Fruit fly (Drosophila melanogaster): ENCODE results near the gene D19A.

The D19A gene

DNA sequence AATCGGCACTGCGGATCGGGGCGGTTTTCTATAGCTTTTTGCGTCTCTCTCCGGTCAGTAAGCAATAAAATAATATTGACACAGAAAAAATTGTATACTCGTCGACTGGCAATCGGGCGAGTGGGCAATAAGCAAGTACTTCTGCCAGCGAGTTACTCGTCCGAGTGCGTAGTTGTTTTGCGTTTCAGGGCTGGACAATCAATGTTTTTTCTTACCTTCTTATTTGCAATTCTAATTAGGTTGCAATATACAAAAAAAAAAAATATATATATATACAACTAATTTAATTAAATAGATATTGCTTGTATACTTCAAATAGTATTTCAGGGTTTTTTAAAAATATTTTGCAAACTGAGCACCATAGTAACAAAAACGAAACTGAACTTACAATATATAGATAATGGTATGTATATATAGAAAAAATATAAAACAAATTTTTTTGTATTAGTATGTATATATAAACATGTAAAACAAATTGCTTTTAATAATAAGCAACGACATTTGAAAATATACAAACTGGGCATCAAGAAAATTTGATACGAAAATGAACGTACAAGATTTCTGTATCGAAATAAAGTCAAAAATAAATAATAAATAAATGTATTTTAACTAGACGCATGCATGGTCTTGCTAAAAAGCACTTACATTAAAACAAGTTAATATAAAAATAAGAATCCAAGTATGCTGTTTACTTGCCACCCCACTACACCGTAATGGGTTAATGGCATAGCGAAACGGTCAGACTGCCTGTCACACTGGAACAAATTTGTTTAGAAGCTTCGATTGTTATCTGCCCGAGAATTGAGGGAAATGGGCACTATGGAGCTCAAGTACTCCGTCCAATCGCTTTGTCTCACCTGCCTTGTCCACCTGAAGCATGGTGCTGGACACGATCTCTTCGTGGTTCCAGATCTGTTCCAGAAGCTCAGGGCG, at the start of gene D19A, which contains the start of gene CG7386 (continued):
- no peak for TF ChIP-seq CG8765 (GFP tag; IDR thresholded peaks at IDR 0.05)
- no peak for TF ChIP-seq CG34376 (GFP tag; optimal IDR thresholded peaks at IDR 0.05)
- TF ChIP-seq CG31388 (GFP tag; optimal IDR thresholded peaks at IDR 0.05), result no peak
- peak; percentile 17 for TF ChIP-seq CG13775 (GFP tag; optimal IDR thresholded peaks at IDR 0.05)
- TF ChIP-seq CG7963 (GFP tag; IDR thresholded peaks at IDR 0.05; ENCODE audit: partially characterized antibody), result no peak
- peak; percentile 3 for TF ChIP-seq CG6765 (GFP tag; optimal IDR thresholded peaks at IDR 0.05)
- 0 out of 2 replicates have a peak, but pooled peaks have one; percentile 25 for TF ChIP-seq CG5953 (GFP tag; IDR thresholded peaks at IDR 0.05)
- TF ChIP-seq Deaf1 (tag; optimal IDR thresholded peaks at IDR 0.05), result no peak
- TF ChIP-seq Hr51 (GFP tag; optimal IDR thresholded peaks at IDR 0.05), result peak; percentile 17 to 49
- no peak for TF ChIP-seq D (optimal IDR thresholded peaks at IDR 0.05)
- peak; percentile 14 for TF ChIP-seq D (GFP tag; optimal IDR thresholded peaks at IDR 0.05)
- TF ChIP-seq CG34422 (GFP tag; IDR thresholded peaks at IDR 0.05), result peak; percentile 52
- peak; percentile 37 for TF ChIP-seq mirr (GFP tag; optimal IDR thresholded peaks at IDR 0.05)
- peak; percentile 93 for TF ChIP-seq row (GFP tag; IDR thresholded peaks at IDR 0.05)
- TF ChIP-seq ab (GFP tag; optimal IDR thresholded peaks at IDR 0.05), result peak; percentile 52
- peak; percentile 89 for TF ChIP-seq Ets65A (GFP tag)
- TF ChIP-seq Med (GFP tag), result peak; percentile 94
- TF ChIP-seq TFAM (GFP tag; optimal IDR thresholded peaks at IDR 0.05), result no peak
- TF ChIP-seq CG17912 (GFP tag; optimal IDR thresholded peaks at IDR 0.05), result no peak
- TF ChIP-seq unc-4 (GFP tag; IDR thresholded peaks at IDR 0.05; ENCODE audit: partially characterized antibody), result no peak
- no peak for TF ChIP-seq eyg (GFP tag; optimal IDR thresholded peaks at IDR 0.05)
- no peak for TF ChIP-seq Tbp (GFP tag; optimal IDR thresholded peaks at IDR 0.05)
- peak; percentile 24 for TF ChIP-seq cg (GFP tag; optimal IDR thresholded peaks at IDR 0.05)
- peak; percentile 18 for TF ChIP-seq CG8089 (GFP tag; optimal IDR thresholded peaks at IDR 0.05)
- TF ChIP-seq croc (GFP tag; conservative IDR thresholded peaks at IDR 0.05), result peak; percentile 14; the same call in 1 of the 3 replicates
- TF ChIP-seq MBD-R2 (GFP tag; IDR thresholded peaks at IDR 0.05), result peak; percentile 92
- peak; percentile 2 for TF ChIP-seq lbe (GFP tag; optimal IDR thresholded peaks at IDR 0.05)
- TF ChIP-seq slbo (GFP tag; IDR thresholded peaks at IDR 0.05), result peak; percentile 86
- no peak for TF ChIP-seq sima (GFP tag; optimal IDR thresholded peaks at IDR 0.05)
- no peak for TF ChIP-seq lov (optimal IDR thresholded peaks at IDR 0.05)
- peak; percentile 31; the same call in 1 of the 3 replicates for TF ChIP-seq lov (GFP tag; IDR thresholded peaks at IDR 0.05)
- TF ChIP-seq pros (GFP tag; optimal IDR thresholded peaks at IDR 0.05), result no peak
- no peak for TF ChIP-seq CG42726 (GFP tag; IDR thresholded peaks at IDR 0.05; ENCODE audit: partially characterized antibody)
- peak; percentile 51 for TF ChIP-seq gsb-n (tag; optimal IDR thresholded peaks at IDR 0.05)
- 0 out of 2 replicates have a peak, but pooled peaks have one; percentile 38 for TF ChIP-seq CG32767 (GFP tag; IDR thresholded peaks at IDR 0.05)
- no peak for TF ChIP-seq schlank (tag; optimal IDR thresholded peaks at IDR 0.05)
- TF ChIP-seq cas (GFP tag; IDR thresholded peaks at IDR 0.05), result peak; percentile 46; the same call in 1 of the 2 replicates
- peak; percentile 37 for TF ChIP-seq jumu (GFP tag; optimal IDR thresholded peaks at IDR 0.05)
- peak; percentile 15; the same call in 1 of the 2 replicates for TF ChIP-seq chm (GFP tag; IDR thresholded peaks at IDR 0.05)
- peak; percentile 34 for TF ChIP-seq Hr3 (GFP tag; optimal IDR thresholded peaks at IDR 0.05)
- TF ChIP-seq Dp (GFP tag; optimal IDR thresholded peaks at IDR 0.05), result no peak
- TF ChIP-seq Mrtf (GFP tag; IDR thresholded peaks at IDR 0.05), result peak; percentile 68; the same call in 2 of the 3 replicates
- TF ChIP-seq pan (optimal IDR thresholded peaks at IDR 0.05), result no peak
- TF ChIP-seq pan (GFP tag; optimal IDR thresholded peaks at IDR 0.05 in 1 of 2, IDR thresholded peaks at IDR 0.05 in 1 of 2), result peak in 1 of 2 experiments; percentile 78
- no peak for TF ChIP-seq CG3995 (GFP tag; optimal IDR thresholded peaks at IDR 0.05)
- TF ChIP-seq bowl (GFP tag; IDR thresholded peaks at IDR 0.05), result peak; percentile 56
- TF ChIP-seq CG7556 (GFP tag; optimal IDR thresholded peaks at IDR 0.05), result peak; percentile 11
- TF ChIP-seq Xbp1 (GFP tag; optimal IDR thresholded peaks at IDR 0.05), result peak; percentile 67
- TF ChIP-seq kay (GFP tag; optimal IDR thresholded peaks at IDR 0.05), result peak; percentile 5
- peak; percentile 49 for TF ChIP-seq gcm2 (GFP tag; optimal IDR thresholded peaks at IDR 0.05)
